Worm (Caenorhabditis elegans): ENCODE data around the gene ceh-30.
A peak's percentile ranks its signal among the peaks of the same experiment; 100 is the strongest.

ce11 chrX:3067052-3067451 lies 3.7 kb downstream of the ceh-30 start:
- TF ChIP-seq ces-1 (GFP tag; optimal IDR thresholded peaks at IDR 0.05) (peak; percentile 48), bed-3 (GFP tag; optimal IDR thresholded peaks at IDR 0.05) (no peak), elt-1 (tag; optimal IDR thresholded peaks at IDR 0.05; ENCODE audit: borderline replicate concordance, insufficient read depth) (no peak), nhr-28 (tag; optimal IDR thresholded peaks at IDR 0.05) (no peak), snpc-4 (tag; optimal IDR thresholded peaks at IDR 0.05) (no peak), unc-62 (GFP tag; optimal IDR thresholded peaks at IDR 0.05) (no peak)

All from whole organism, mixed stage, embryonic.